Fruit fly (Drosophila melanogaster): Measurements from ENCODE around the gene CG8927.

CG8927 gene

DNA sequence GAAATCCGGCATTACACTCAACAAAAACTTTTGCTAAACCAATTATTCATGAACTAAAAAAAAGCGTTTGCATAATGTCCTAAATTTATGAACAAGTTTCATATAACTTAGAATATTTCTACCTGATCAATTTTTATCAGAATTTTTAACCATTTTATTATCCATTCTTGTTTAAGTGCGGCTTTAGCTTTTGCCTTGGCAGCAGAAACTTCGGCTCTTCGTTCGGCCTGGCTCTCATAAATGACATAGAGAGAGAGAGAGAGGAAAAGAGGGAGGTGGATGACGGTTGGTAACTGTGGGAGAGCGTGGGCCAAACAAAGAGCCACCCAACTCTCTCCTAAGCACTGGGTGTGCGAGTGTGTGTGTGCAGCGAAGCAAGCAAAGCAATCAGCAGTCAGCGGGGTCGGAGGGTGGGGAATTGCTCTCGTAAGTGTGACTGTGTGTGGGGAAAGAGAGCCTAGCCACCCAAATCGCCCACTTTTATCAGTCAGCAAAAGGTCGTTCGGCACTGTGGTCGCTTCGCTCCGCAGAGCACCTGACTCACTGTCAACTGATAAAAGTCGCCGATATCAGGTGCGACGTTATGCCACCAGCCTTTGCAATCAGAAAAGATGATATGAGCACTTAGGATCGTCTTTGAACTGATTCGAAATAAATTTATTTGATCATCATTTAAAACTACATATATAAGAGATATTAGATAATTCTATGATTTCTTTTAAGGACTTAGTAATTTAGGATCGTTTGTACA is 43.8 kb downstream of the CG8927 start (continued):
- TF ChIP-seq CG4617 (GFP tag; optimal IDR thresholded peaks at IDR 0.05; ENCODE audit: borderline replicate concordance), result peak; percentile 93
- no peak for TF ChIP-seq z (GFP tag; IDR thresholded peaks at IDR 0.05)
- TF ChIP-seq chm (GFP tag; IDR thresholded peaks at IDR 0.05), result no peak
- no peak for TF ChIP-seq MBD-R2 (GFP tag; IDR thresholded peaks at IDR 0.05)
- TF ChIP-seq CG15514 (GFP tag; optimal IDR thresholded peaks at IDR 0.05), result peak; percentile 94
- peak; percentile 98 for TF ChIP-seq CG13296 (GFP tag; optimal IDR thresholded peaks at IDR 0.05)
- no peak for TF ChIP-seq Gsc (GFP tag; IDR thresholded peaks at IDR 0.05)
- peak; percentile 99 for TF ChIP-seq Spps (tag; optimal IDR thresholded peaks at IDR 0.05)
- TF ChIP-seq CG10543 (GFP tag; optimal IDR thresholded peaks at IDR 0.05), result peak; percentile 90
- TF ChIP-seq CG2116 (GFP tag; optimal IDR thresholded peaks at IDR 0.05), result peak; percentile 78
- no peak for TF ChIP-seq NFAT (GFP tag; IDR thresholded peaks at IDR 0.05)
- TF ChIP-seq lmd (GFP tag; IDR thresholded peaks at IDR 0.05), result no peak
- TF ChIP-seq CG17361 (GFP tag; IDR thresholded peaks at IDR 0.05), result no peak
- TF ChIP-seq Jarid2 (GFP tag; optimal IDR thresholded peaks at IDR 0.05), result peak; percentile 76
- no peak for TF ChIP-seq Ada2b (GFP tag; IDR thresholded peaks at IDR 0.05)
- peak; percentile 98 for TF ChIP-seq CG17829 (tag; optimal IDR thresholded peaks at IDR 0.05)
- TF ChIP-seq Dad (GFP tag; optimal IDR thresholded peaks at IDR 0.05), result peak; percentile 96
- TF ChIP-seq Awh (GFP tag; IDR thresholded peaks at IDR 0.05), result no peak
- peak; percentile 95 for TF ChIP-seq zfh2 (GFP tag; optimal IDR thresholded peaks at IDR 0.05)
- TF ChIP-seq jing (GFP tag; optimal IDR thresholded peaks at IDR 0.05), result peak; percentile 92
- no peak for TF ChIP-seq bowl (GFP tag; IDR thresholded peaks at IDR 0.05)
- no peak for TF ChIP-seq ham (GFP tag; IDR thresholded peaks at IDR 0.05)
- TF ChIP-seq h (optimal IDR thresholded peaks at IDR 0.05), result no peak
- peak; percentile 89 for TF ChIP-seq Myb (GFP tag; optimal IDR thresholded peaks at IDR 0.05)
- TF ChIP-seq rib (GFP tag; IDR thresholded peaks at IDR 0.05), result no peak
- TF ChIP-seq CG2199 (GFP tag; IDR thresholded peaks at IDR 0.05), result no peak
- TF ChIP-seq CG3407 (GFP tag; optimal IDR thresholded peaks at IDR 0.05), result peak; percentile 96
- TF ChIP-seq D19A (tag; optimal IDR thresholded peaks at IDR 0.05), result peak; percentile 96
- TF ChIP-seq Oaz (GFP tag; IDR thresholded peaks at IDR 0.05), result no peak
- no peak for TF ChIP-seq CG2889 (GFP tag; IDR thresholded peaks at IDR 0.05)
- peak; percentile 96 for TF ChIP-seq scrt (GFP tag; optimal IDR thresholded peaks at IDR 0.05)
- TF ChIP-seq pho (GFP tag; optimal IDR thresholded peaks at IDR 0.05), result peak; percentile 96
- TF ChIP-seq CG10565 (GFP tag; optimal IDR thresholded peaks at IDR 0.05), result peak; percentile 89
- TF ChIP-seq CG2678 (tag; optimal IDR thresholded peaks at IDR 0.05), result peak; percentile 99
- peak; percentile 87 for TF ChIP-seq CG17186 (GFP tag; optimal IDR thresholded peaks at IDR 0.05)
- TF ChIP-seq CG7556 (GFP tag; optimal IDR thresholded peaks at IDR 0.05), result peak; percentile 99
- TF ChIP-seq eve (GFP tag; optimal IDR thresholded peaks at IDR 0.05), result peak in 1 of 2 experiments; percentile 99
- peak; percentile 98 for TF ChIP-seq CG7786 (GFP tag; optimal IDR thresholded peaks at IDR 0.05)
- TF ChIP-seq schlank (tag; optimal IDR thresholded peaks at IDR 0.05), result peak; percentile 93
- peak; percentile 89 for TF ChIP-seq CG17802 (tag; optimal IDR thresholded peaks at IDR 0.05)
- peak; percentile 71 for TF ChIP-seq lbe (GFP tag; optimal IDR thresholded peaks at IDR 0.05)
- TF ChIP-seq CG12299 (tag; optimal IDR thresholded peaks at IDR 0.05), result peak; percentile 98
- no peak for TF ChIP-seq dati (GFP tag; IDR thresholded peaks at IDR 0.05)
- TF ChIP-seq CG13775 (GFP tag; optimal IDR thresholded peaks at IDR 0.05), result peak; percentile 94
- TF ChIP-seq sna (GFP tag; IDR thresholded peaks at IDR 0.05; ENCODE audit: partially characterized antibody), result no peak
- no peak for TF ChIP-seq tgo (GFP tag; IDR thresholded peaks at IDR 0.05)
- no peak for TF ChIP-seq CG14860 (GFP tag; IDR thresholded peaks at IDR 0.05; ENCODE audit: partially characterized antibody)
- TF ChIP-seq BEAF-32 (GFP tag; optimal IDR thresholded peaks at IDR 0.05), result peak; percentile 14
- peak; percentile 96 for TF ChIP-seq CG12104 (GFP tag; optimal IDR thresholded peaks at IDR 0.05)
- peak; percentile 96 for TF ChIP-seq CG6765 (GFP tag; optimal IDR thresholded peaks at IDR 0.05)
